Worm (Caenorhabditis elegans) whole organism, mixed stage, embryonic: ENCODE data around the gene ZK721.3.

Experiments
- bed-3 ChIP-seq: fragments of 200-800 bp; sonication (Bioruptor generic); optimal IDR thresholded peaks from 3 replicates; lab custom pipeline; 2018; ENCODE audit warnings: mild to moderate bottlenecking, missing genetic modification characterization, moderate library complexity, missing compliant biosample characterization
- ces-1 ChIP-seq: fragments of 150-350 bp; optimal IDR thresholded peaks from 2 replicates; lab custom pipeline; 2014; ENCODE audit warnings: missing biosample characterization, missing genetic modification reagents, missing genetic modification characterization
- flh-1 ChIP-seq: fragments of 200-800 bp; sonication (Bioruptor generic); optimal IDR thresholded peaks from 2 replicates; lab custom pipeline; 2018; ENCODE audit warnings: mild to moderate bottlenecking, missing genetic modification characterization, moderate library complexity, missing compliant biosample characterization
- ham-2 ChIP-seq: fragments of 200-800 bp; sonication (Bioruptor generic); optimal IDR thresholded peaks from 2 replicates; lab custom pipeline; 2018; ENCODE audit warnings: mild to moderate bottlenecking, missing genetic modification characterization, missing compliant biosample characterization
- mep-1 ChIP-seq: fragments of 150-350 bp; optimal IDR thresholded peaks from 2 replicates; lab custom pipeline; 2017; ENCODE audit warnings: missing biosample characterization, missing genetic modification reagents, missing genetic modification characterization, inconsistent platforms
- nhr-12 ChIP-seq: fragments of 150-350 bp; optimal IDR thresholded peaks from 2 replicates; lab custom pipeline; 2014; ENCODE audit warnings: missing biosample characterization, missing genetic modification characterization
- nhr-237 ChIP-seq: fragments of 150-350 bp; optimal IDR thresholded peaks from 2 replicates; lab custom pipeline; 2014; ENCODE audit warnings: missing biosample characterization, missing genetic modification characterization
- pha-4 ChIP-seq: fragments of 150-350 bp; optimal IDR thresholded peaks from 2 replicates; lab custom pipeline; 2018; ENCODE audit warnings: missing biosample characterization, missing genetic modification reagents, missing genetic modification characterization
- snpc-4 ChIP-seq: fragments of 150-350 bp; optimal IDR thresholded peaks from 2 replicates; lab custom pipeline; 2014; ENCODE audit warnings: missing biosample characterization, missing genetic modification characterization
- unc-39 ChIP-seq: fragments of 150-350 bp; optimal IDR thresholded peaks from 2 replicates; lab custom pipeline; 2014; ENCODE audit warnings: missing biosample characterization, missing genetic modification characterization
- ztf-11 ChIP-seq: fragments of 150-350 bp; optimal IDR thresholded peaks from 2 replicates; lab custom pipeline; 2014; ENCODE audit warnings: missing biosample characterization, missing genetic modification characterization

ce11 chrX:8787689-8788222 is 3.4 kb downstream of the ZK721.3 start:
- no peak for TF ChIP-seq nhr-12 (tag; lab: Kevin White, UChicago)
- TF ChIP-seq bed-3 (GFP tag; lab: Kevin White, UChicago), result no peak
- TF ChIP-seq pha-4 (tag; lab: Kevin White, UChicago), result no peak
- no peak for TF ChIP-seq flh-1 (GFP tag; lab: Kevin White, UChicago)
- TF ChIP-seq nhr-237, result no peak
- TF ChIP-seq unc-39, result no peak
- TF ChIP-seq ztf-11, result no peak
- no peak for TF ChIP-seq ham-2 (GFP tag; lab: Kevin White, UChicago)
- no peak for TF ChIP-seq snpc-4 (tag; lab: Kevin White, UChicago)
- TF ChIP-seq ces-1, result no peak
- no peak for TF ChIP-seq mep-1 (tag; lab: Kevin White, UChicago)
